Fruit fly (Drosophila melanogaster): ENCODE data around the gene CG46463.

CG46463 gene

dm6 chr3L:3496593-3496992 lies 35.5 kb downstream of the CG46463 start:
- TF ChIP-seq h (optimal IDR thresholded peaks at IDR 0.05) (no peak), insv (optimal IDR thresholded peaks at IDR 0.05) (no peak), ttk (optimal IDR thresholded peaks at IDR 0.05) (no peak), psq (optimal IDR thresholded peaks at IDR 0.05) (no peak), Myc (optimal IDR thresholded peaks at IDR 0.05) (no peak), Sin3A (optimal IDR thresholded peaks at IDR 0.05) (no peak)

- TF ChIP-seq insv (optimal IDR thresholded peaks at IDR 0.05) (no peak), Myc (optimal IDR thresholded peaks at IDR 0.05) (no peak), ttk (optimal IDR thresholded peaks at IDR 0.05) (no peak), h (optimal IDR thresholded peaks at IDR 0.05) (no peak), psq (optimal IDR thresholded peaks at IDR 0.05) (no peak), Sin3A (optimal IDR thresholded peaks at IDR 0.05) (no peak)
These were observed 42.1 kb downstream of the CG46463 start for dm6 chr3L:3503248-3503647.

DNA sequence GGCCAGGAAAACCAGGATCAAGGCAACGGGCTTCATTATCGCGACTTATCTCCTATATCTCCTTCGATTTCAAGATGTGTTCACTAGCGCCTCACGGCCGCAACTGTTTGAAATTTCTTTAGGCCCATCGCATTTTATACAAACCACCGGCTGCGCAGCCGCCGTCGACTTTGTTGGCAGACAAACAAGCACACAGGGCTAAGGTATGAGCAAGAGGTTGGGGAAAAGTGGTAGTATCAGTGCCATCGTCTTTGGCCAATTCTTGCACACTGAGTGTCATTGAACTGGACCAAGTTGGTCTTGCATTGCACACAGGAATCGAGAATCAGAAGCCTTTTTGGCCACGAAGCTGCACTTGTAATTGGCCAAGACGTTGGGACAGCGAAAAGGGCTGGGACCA lies 51.5 kb downstream of the CG46463 start, which contains the start of gene ImpE2:
Gene ImpE2, minus strand, starts transcription at position 115 of the 400 bp plus-strand sequence.
- TF ChIP-seq Myc (optimal IDR thresholded peaks at IDR 0.05) (no peak), psq (optimal IDR thresholded peaks at IDR 0.05) (no peak), ttk (optimal IDR thresholded peaks at IDR 0.05) (no peak), insv (optimal IDR thresholded peaks at IDR 0.05) (no peak), Sin3A (optimal IDR thresholded peaks at IDR 0.05) (no peak), h (optimal IDR thresholded peaks at IDR 0.05) (no peak)

- TF ChIP-seq Myc (optimal IDR thresholded peaks at IDR 0.05) = no peak
- TF ChIP-seq Sin3A (optimal IDR thresholded peaks at IDR 0.05) = no peak
- no peak for TF ChIP-seq h (optimal IDR thresholded peaks at IDR 0.05)
- TF ChIP-seq insv (optimal IDR thresholded peaks at IDR 0.05) = no peak
- TF ChIP-seq psq (optimal IDR thresholded peaks at IDR 0.05) = no peak
- no peak for TF ChIP-seq ttk (optimal IDR thresholded peaks at IDR 0.05)
These were observed 51.9 kb downstream of the CG46463 start for dm6 chr3L:3512998-3513397.

DNA sequence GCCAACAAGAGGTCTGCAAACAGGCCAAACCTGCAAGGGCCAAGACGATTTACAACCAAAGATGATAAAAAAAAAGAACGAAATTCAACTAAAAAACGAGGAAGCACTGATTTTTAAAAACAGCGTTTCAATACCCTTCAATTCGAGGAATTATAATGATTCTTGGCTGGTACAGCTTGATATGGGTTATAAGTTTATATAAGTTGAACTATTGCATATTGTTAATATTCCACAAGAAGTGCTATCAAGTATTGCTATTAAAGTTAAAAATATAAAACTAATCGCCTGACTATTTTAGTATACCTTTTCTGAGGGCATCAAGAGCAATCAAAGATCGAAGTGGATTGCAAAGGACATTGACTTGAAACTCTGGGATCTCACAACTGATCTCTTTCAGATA lies 52.9 kb downstream of the CG46463 start:
- TF ChIP-seq psq (optimal IDR thresholded peaks at IDR 0.05) (no peak), Sin3A (optimal IDR thresholded peaks at IDR 0.05) (no peak), insv (optimal IDR thresholded peaks at IDR 0.05) (no peak), ttk (optimal IDR thresholded peaks at IDR 0.05) (no peak), Myc (optimal IDR thresholded peaks at IDR 0.05) (no peak), h (optimal IDR thresholded peaks at IDR 0.05) (no peak)

- TF ChIP-seq psq (optimal IDR thresholded peaks at IDR 0.05) = no peak
- no peak for TF ChIP-seq Sin3A (optimal IDR thresholded peaks at IDR 0.05)
- no peak for TF ChIP-seq h (optimal IDR thresholded peaks at IDR 0.05)
- no peak for TF ChIP-seq insv (optimal IDR thresholded peaks at IDR 0.05)
- no peak for TF ChIP-seq ttk (optimal IDR thresholded peaks at IDR 0.05)
- TF ChIP-seq Myc (optimal IDR thresholded peaks at IDR 0.05) = no peak
These were observed 54.3 kb downstream of the CG46463 start, which contains the start of gene Eip63E for dm6 chr3L:3515280-3516020. TSS of gene Eip63E (plus strand) at chr3L:3515751.
